Fruit fly (Drosophila melanogaster) Kc167 (cell line): ENCODE measurements around the gene fz2.

Experiments
- Myc ChIP-seq: fragments of >200 bp; optimal IDR thresholded peaks from 2 replicates; lab custom pipeline; 2017; ENCODE audit warnings: missing external identifiers
- Sin3A ChIP-seq: fragments of >200 bp; optimal IDR thresholded peaks from 2 replicates; lab custom pipeline; 2018; ENCODE audit warnings: missing external identifiers
- h ChIP-seq: fragments of >200 bp; optimal IDR thresholded peaks from 3 replicates; lab custom pipeline; 2018; ENCODE audit warnings: missing external identifiers
- insv ChIP-seq: fragments of >200 bp; optimal IDR thresholded peaks from 3 replicates; lab custom pipeline; 2018; ENCODE audit warnings: missing external identifiers
- psq ChIP-seq: fragments of >200 bp; optimal IDR thresholded peaks from 2 replicates; lab custom pipeline; 2017; ENCODE audit warnings: missing external identifiers
- ttk ChIP-seq: sonication (Bioruptor generic); optimal IDR thresholded peaks from 2 replicates; lab custom pipeline; 2017; ENCODE audit warnings: missing external identifiers

fz2 gene

dm6 chr3L:19229491-19229890 is 5.7 kb downstream of the fz2 start:
- TF ChIP-seq Myc (lab: Kevin White, UChicago): no peak
- no peak for TF ChIP-seq h (lab: Kevin White, UChicago)
- TF ChIP-seq insv (lab: Kevin White, UChicago): no peak
- TF ChIP-seq psq: no peak
- TF ChIP-seq Sin3A: no peak
- TF ChIP-seq ttk (lab: Kevin White, UChicago): no peak

- no peak for TF ChIP-seq ttk (lab: Kevin White, UChicago)
- TF ChIP-seq Myc (lab: Kevin White, UChicago): no peak
- TF ChIP-seq psq: no peak
- TF ChIP-seq h (lab: Kevin White, UChicago): no peak
- no peak for TF ChIP-seq Sin3A
- no peak for TF ChIP-seq insv (lab: Kevin White, UChicago)
These were observed 6.2 kb downstream of the fz2 start for dm6 chr3L:19228857-19229398.

DNA sequence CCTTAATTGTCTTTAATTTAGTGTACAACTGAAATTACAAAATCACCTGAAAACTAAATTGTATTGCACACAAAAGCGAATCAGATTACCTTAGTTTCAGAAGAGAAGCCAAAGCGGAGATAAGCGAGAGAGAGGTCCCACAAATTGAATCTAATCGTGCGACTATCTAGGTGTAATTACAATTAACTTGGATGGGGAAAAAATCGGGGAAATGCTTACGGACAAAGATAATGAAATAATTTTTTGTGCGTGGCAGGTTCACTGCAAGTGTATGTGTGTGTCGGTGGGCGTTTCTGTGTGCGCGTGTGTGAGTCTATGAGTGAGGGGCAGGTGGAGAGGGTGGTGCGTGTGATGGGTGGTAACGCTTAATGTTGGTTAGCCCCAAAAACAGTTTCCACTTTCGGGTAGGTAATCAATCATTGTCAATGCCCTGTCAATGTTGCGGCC is 6.8 kb downstream of the fz2 start:
- no peak for TF ChIP-seq psq
- no peak for TF ChIP-seq ttk (lab: Kevin White, UChicago)
- TF ChIP-seq insv (lab: Kevin White, UChicago): no peak
- no peak for TF ChIP-seq h (lab: Kevin White, UChicago)
- no peak for TF ChIP-seq Sin3A
- TF ChIP-seq Myc (lab: Kevin White, UChicago): no peak

DNA sequence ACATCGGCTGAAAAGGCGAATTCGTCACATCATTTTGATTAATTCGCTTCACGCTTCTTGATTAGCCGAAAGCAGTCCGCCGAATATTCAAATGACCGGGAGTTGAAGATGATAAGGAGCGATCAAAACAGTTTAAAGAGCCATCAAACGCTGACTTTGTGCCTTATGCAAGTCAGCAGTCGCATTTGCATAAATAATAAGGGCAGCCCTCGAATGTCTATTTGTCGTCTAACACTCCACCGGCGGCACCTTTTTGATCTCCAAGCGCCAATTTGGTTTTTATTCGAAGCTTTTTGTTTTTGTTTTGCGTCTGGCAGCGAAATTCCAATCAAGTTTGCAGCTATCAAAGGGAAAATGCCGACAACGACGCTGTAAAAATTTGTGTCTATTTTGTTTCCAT is 9.5 kb downstream of the fz2 start:
- TF ChIP-seq Myc (lab: Kevin White, UChicago) (no peak), insv (lab: Kevin White, UChicago) (no peak), psq (no peak), h (lab: Kevin White, UChicago) (no peak), ttk (lab: Kevin White, UChicago) (no peak), Sin3A (no peak)

- TF ChIP-seq psq (no peak), h (lab: Kevin White, UChicago) (no peak), ttk (lab: Kevin White, UChicago) (no peak), insv (lab: Kevin White, UChicago) (no peak), Sin3A (no peak), Myc (lab: Kevin White, UChicago) (no peak)
These were observed 13.7 kb downstream of the fz2 start for dm6 chr3L:19221455-19221854.

- TF ChIP-seq Sin3A (no peak), ttk (lab: Kevin White, UChicago) (no peak)
These were observed 18.8 kb downstream of the fz2 start for dm6 chr3L:19216377-19216776.

DNA sequence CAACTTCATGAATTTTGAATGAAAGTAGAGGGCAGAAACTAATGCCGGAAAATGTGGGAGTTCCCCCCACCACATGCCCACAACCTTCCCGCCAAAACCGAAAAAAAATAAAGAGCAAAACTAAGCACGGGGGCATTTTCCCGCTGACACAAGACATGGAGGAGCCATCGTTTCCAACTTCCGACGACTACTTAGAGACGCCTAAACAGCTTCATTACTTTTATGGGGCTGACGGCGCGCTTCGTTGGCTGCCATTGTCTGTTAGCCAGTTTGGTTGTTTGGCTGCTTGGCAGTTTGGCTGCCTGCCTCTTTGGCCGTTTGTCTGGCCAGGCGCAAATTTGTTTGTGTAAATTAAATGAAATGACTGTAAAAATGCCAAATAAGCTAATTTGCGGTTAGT is 20.9 kb downstream of the fz2 start:
- TF ChIP-seq psq (no peak), h (lab: Kevin White, UChicago) (no peak), ttk (lab: Kevin White, UChicago) (no peak)

DNA sequence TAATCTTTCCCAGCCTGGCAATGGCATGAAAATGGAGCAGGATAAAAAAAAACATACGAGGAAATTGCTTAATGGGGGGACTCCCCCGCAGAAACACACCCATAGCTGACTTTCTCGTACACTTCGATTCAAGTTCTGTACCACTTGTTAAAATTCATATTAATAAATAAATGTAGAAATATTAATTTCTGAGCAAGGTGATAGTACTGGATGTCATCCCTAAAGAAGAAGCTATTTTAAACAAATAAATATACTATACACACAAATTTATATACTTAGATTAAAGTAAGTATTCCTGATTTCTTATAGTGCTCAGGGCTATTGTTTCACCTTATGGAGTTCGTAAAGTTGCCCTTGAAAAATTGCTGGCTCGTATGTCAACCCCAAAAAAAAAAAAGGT is 29.4 kb downstream of the fz2 start:
- no peak for TF ChIP-seq ttk (lab: Kevin White, UChicago)
- TF ChIP-seq insv (lab: Kevin White, UChicago): no peak
- no peak for TF ChIP-seq Myc (lab: Kevin White, UChicago)
- TF ChIP-seq psq: no peak
- no peak for TF ChIP-seq Sin3A
- no peak for TF ChIP-seq h (lab: Kevin White, UChicago)

DNA sequence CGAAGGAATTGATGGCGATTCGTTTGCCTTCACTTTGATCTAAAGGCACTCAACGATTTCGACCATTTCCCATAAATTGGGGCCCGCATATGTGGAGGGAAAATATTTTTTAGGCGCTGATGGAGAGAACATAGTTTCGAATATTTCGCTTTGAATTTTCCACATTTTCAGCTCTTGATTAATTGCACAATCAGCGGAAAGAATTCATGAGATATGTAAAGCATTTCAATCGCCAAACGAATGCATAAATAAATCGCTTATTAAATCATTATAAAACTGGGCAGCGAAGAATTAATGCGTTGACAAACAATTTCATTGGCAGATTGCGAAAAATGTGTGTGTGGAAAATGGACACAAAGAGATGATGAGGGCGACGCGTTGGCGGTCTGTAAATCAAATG is 30.8 kb downstream of the fz2 start:
- TF ChIP-seq h (lab: Kevin White, UChicago): no peak
- TF ChIP-seq insv (lab: Kevin White, UChicago): no peak

- TF ChIP-seq insv (lab: Kevin White, UChicago) (no peak), psq (no peak), ttk (lab: Kevin White, UChicago) (no peak), Myc (lab: Kevin White, UChicago) (no peak), h (lab: Kevin White, UChicago) (no peak), Sin3A (no peak)
These were observed 33.1 kb downstream of the fz2 start for dm6 chr3L:19202116-19202515.

DNA sequence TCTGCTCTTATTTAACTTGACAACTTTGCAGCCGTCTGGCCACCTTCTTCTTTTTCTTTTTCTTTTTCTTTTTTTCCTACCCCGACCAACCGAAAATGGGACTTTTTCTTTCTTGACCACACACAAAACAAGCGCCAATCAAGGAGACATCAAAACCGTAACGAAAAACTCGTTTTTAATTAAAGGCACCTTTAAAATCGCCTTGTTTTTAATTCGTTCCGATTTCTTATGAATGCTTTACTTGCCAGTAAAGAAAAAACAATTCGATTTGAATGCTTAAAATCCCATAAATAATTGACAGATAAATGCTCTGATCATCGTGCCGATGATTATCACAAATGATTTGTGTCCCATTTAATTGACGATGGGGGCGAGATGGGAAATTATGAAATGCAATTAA is 34.8 kb downstream of the fz2 start:
- no peak for TF ChIP-seq h (lab: Kevin White, UChicago)
- no peak for TF ChIP-seq insv (lab: Kevin White, UChicago)
- no peak for TF ChIP-seq Myc (lab: Kevin White, UChicago)
- no peak for TF ChIP-seq psq

DNA sequence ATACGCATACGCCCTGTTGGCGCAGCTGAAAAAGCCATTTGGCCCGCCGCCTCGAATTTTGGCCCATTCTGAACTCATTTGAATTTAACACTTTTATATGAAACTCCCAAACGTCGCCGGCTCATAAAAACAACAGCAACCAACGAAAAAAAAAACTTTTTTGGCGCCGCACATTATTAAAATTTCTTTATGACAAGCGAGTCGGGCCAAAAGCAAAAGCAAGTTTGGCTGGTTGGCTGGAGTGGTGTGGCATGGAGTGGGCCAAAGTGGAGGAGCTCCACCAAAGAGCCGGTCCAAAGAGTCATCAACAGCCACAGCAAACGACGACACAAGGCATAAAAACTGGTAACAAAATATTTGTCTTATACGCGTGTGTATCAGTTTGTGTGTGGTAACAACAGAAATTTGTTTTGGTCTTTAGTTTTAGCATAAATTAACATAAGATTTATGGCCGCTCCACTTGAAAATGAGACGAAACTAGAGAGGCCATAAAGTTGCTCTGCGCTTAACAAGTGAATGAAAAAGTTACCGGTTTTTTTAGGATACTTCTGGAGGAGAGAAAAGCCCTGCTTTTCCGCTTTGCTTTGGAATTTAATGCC is 35.4 kb downstream of the fz2 start:
- TF ChIP-seq Myc (lab: Kevin White, UChicago) (no peak), insv (lab: Kevin White, UChicago) (no peak), Sin3A (no peak), ttk (lab: Kevin White, UChicago) (no peak), psq (no peak), h (lab: Kevin White, UChicago) (no peak)

DNA sequence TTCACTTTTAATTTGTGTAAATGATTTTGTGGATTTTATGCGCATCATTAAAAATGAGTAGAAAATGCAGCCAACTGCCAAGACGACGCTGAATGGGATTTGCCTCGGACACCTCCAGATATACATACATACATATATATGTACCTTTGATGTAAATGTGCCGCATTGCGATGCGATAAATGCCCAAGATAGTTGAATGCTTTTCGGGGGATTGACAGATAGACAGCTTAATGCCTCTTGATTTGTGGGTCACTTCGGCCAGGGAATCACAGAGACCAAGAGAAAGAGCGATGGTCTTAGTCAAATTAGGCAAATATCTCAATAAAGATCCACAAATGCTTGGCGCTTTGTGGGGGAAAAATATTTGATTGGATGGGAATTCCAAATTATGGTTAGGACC is 36.4 kb downstream of the fz2 start:
- TF ChIP-seq Sin3A (no peak), h (lab: Kevin White, UChicago) (no peak), ttk (lab: Kevin White, UChicago) (no peak), psq (no peak), insv (lab: Kevin White, UChicago) (no peak), Myc (lab: Kevin White, UChicago) (no peak)
